Fruit fly (Drosophila melanogaster) S2 (cell line): ENCODE data around the gene mRpL36.

Experiments used
- CG8478 ChIP-seq: fragments of >200 bp; optimal IDR thresholded peaks from 2 replicates; lab custom pipeline; 2018
- CTCF ChIP-seq, 2 experiments: fragments of >200 bp; optimal IDR thresholded peaks; 2 replicates each; lab custom pipeline; 2018

DNA sequence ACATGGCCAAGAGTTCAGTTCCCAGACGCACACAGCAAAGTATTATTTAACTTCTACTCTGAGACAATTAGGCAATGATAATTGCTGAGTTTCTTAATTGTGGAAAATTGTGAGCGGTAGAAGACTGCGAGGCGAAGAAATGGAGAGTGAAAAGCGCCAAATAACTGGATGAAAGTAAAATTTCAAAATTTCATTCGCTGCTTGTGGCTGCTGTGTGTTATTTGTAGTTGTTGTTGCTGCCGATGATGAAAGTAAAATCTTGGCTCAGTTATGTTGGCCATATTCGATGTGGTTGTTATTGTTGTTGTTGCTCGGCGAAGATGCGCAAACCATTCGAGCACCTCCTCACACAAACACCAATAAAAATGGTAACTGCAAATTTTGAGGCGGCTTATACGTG is 25.4 kb upstream of the mRpL36 start:
- no peak for TF ChIP-seq CTCF (optimal IDR thresholded peaks at IDR 0.05; lab: Kevin White, UChicago)
- TF ChIP-seq CG8478 (lab: Kevin White, UChicago) = no peak
